Fruit fly (Drosophila melanogaster) whole organism, embryonic: Measurements from ENCODE around the gene mRpL30.
A peak's percentile ranks its signal among the peaks of the same experiment; 100 is the strongest.

ENCODE experiments used
- CG10274 ChIP-seq: fragments of 200-800 bp; sonication (Bioruptor generic); optimal IDR thresholded peaks from 3 replicates; lab custom pipeline; 2017; ENCODE audit warnings: missing biosample characterization, mild to moderate bottlenecking, missing genetic modification characterization
- CG12769 ChIP-seq: fragments of 200-800 bp; sonication (Bioruptor generic); optimal IDR thresholded peaks from 2 replicates; lab custom pipeline; 2019; ENCODE audit warnings: missing biosample characterization, mild to moderate bottlenecking, missing genetic modification characterization, moderate library complexity
- CG12942 ChIP-seq: fragments of 200-800 bp; sonication (Bioruptor generic); optimal IDR thresholded peaks from 3 replicates; lab custom pipeline; 2016; ENCODE audit warnings: missing biosample characterization, missing genetic modification characterization
- CG13624 ChIP-seq: fragments of 200-800 bp; sonication (Bioruptor generic); optimal IDR thresholded peaks from 2 replicates; lab custom pipeline; 2016; ENCODE audit warnings: missing biosample characterization, missing genetic modification characterization
- CG13775 ChIP-seq: fragments of 200-800 bp; sonication (Bioruptor generic); optimal IDR thresholded peaks from 3 replicates; lab custom pipeline; 2017; ENCODE audit warnings: missing biosample characterization, mild to moderate bottlenecking, missing genetic modification characterization
- CG14441 ChIP-seq: fragments of 200-800 bp; sonication (Bioruptor generic); IDR thresholded peaks from 2 replicates; pipeline ENCODE4 v1.3.6; 2022; ENCODE audit warnings: missing biosample characterization, missing genetic modification characterization
- CG15514 ChIP-seq: fragments of 200-800 bp; sonication (Bioruptor generic); optimal IDR thresholded peaks from 3 replicates; lab custom pipeline; 2017; ENCODE audit warnings: missing biosample characterization, missing genetic modification characterization, mild to moderate bottlenecking, moderate library complexity, missing genetic modification reagents
- CG15601 ChIP-seq: fragments of 200-800 bp; sonication (Bioruptor generic); optimal IDR thresholded peaks from 3 replicates; lab custom pipeline; 2019; ENCODE audit warnings: missing biosample characterization, mild to moderate bottlenecking, missing genetic modification characterization, moderate library complexity
- CG1602 ChIP-seq: fragments of 200-800 bp; sonication (Bioruptor generic); optimal IDR thresholded peaks from 3 replicates; lab custom pipeline; 2016; ENCODE audit warnings: missing biosample characterization, missing genetic modification characterization
- CG17612 ChIP-seq: fragments of 200-800 bp; sonication (Bioruptor generic); IDR thresholded peaks from 2 replicates; pipeline ENCODE4 v1.3.6; 2022; ENCODE audit warnings: missing biosample characterization, missing genetic modification characterization
- CG1832 ChIP-seq: fragments of 200-800 bp; sonication (Bioruptor generic); optimal IDR thresholded peaks from 2 replicates; lab custom pipeline; 2017; ENCODE audit warnings: missing biosample characterization, mild to moderate bottlenecking, missing genetic modification characterization, inconsistent platforms
- CG18599 ChIP-seq: fragments of 200-800 bp; sonication (Bioruptor generic); optimal IDR thresholded peaks from 3 replicates; lab custom pipeline; 2017; ENCODE audit warnings: missing biosample characterization, missing genetic modification characterization, mild to moderate bottlenecking, moderate library complexity, missing genetic modification reagents
- CG30431 ChIP-seq: fragments of 200-800 bp; sonication (Bioruptor generic); optimal IDR thresholded peaks from 2 replicates; lab custom pipeline; 2017; ENCODE audit warnings: missing biosample characterization, missing genetic modification characterization
- CG3163 ChIP-seq: fragments of 200-800 bp; sonication (Bioruptor generic); optimal IDR thresholded peaks from 3 replicates; lab custom pipeline; 2016; ENCODE audit warnings: missing biosample characterization, missing genetic modification characterization
- CG32532 ChIP-seq: fragments of 200-800 bp; sonication (Bioruptor generic); IDR thresholded peaks from 2 replicates; pipeline ENCODE4 v1.3.6; 2022; ENCODE audit warnings: missing biosample characterization, missing genetic modification characterization
- CG3995 ChIP-seq: fragments of 200-800 bp; sonication (Bioruptor generic); optimal IDR thresholded peaks from 3 replicates; lab custom pipeline; 2016; ENCODE audit warnings: missing biosample characterization, missing genetic modification characterization
- CG6683 ChIP-seq: fragments of 200-800 bp; sonication (Bioruptor generic); optimal IDR thresholded peaks from 2 replicates; lab custom pipeline; 2017; ENCODE audit warnings: missing biosample characterization, mild to moderate bottlenecking, missing genetic modification characterization, missing genetic modification reagents
- CG9932 ChIP-seq: fragments of 200-800 bp; sonication (Bioruptor generic); IDR thresholded peaks from 2 replicates; pipeline ENCODE4 v1.3.6; 2022; ENCODE audit warnings: missing biosample characterization, missing genetic modification characterization
- CkIIα-i1 ChIP-seq: fragments of 200-800 bp; sonication (Bioruptor generic); IDR thresholded peaks from 2 replicates; pipeline ENCODE4 v1.3.6; 2022; ENCODE audit warnings: missing biosample characterization, missing genetic modification characterization
- Doc3 ChIP-seq: fragments of 200-800 bp; sonication (Bioruptor generic); IDR thresholded peaks from 3 replicates; pipeline ENCODE4 v1.3.6; 2022; ENCODE audit warnings: missing biosample characterization, missing genetic modification characterization; ENCODE audit not compliant: partially characterized antibody
- Fer3 ChIP-seq: fragments of 200-800 bp; sonication (Bioruptor generic); optimal IDR thresholded peaks from 2 replicates; lab custom pipeline; 2018; ENCODE audit warnings: missing biosample characterization, mild to moderate bottlenecking, missing genetic modification characterization, moderate library complexity
- GATAe ChIP-seq: fragments of 200-800 bp; sonication (Bioruptor generic); conservative IDR thresholded peaks from 2 replicates; pipeline ENCODE4 v1.3.6; 2022; ENCODE audit warnings: missing biosample characterization, missing genetic modification characterization
- H15 ChIP-seq: fragments of 200-800 bp; sonication (Bioruptor generic); IDR thresholded peaks from 3 replicates; pipeline ENCODE4 v1.3.6; 2022; ENCODE audit warnings: missing biosample characterization, missing genetic modification characterization
- Max ChIP-seq: fragments of 200-800 bp; sonication (Bioruptor generic); optimal IDR thresholded peaks from 2 replicates; lab custom pipeline; 2016; ENCODE audit warnings: missing biosample characterization, mild to moderate bottlenecking, missing genetic modification characterization
- Myb ChIP-seq: fragments of 200-800 bp; sonication (Bioruptor generic); optimal IDR thresholded peaks from 2 replicates; lab custom pipeline; 2016; ENCODE audit warnings: missing biosample characterization, missing genetic modification characterization
- NC2β ChIP-seq: fragments of 200-800 bp; sonication (Bioruptor generic); optimal IDR thresholded peaks from 2 replicates; lab custom pipeline; 2016; ENCODE audit warnings: missing biosample characterization, missing genetic modification characterization
- Oaz ChIP-seq: fragments of 200-800 bp; sonication (Bioruptor generic); IDR thresholded peaks from 2 replicates; pipeline ENCODE4 v1.3.6; 2022; ENCODE audit warnings: missing biosample characterization, missing genetic modification characterization
- Opbp ChIP-seq: fragments of 200-800 bp; sonication (Bioruptor generic); IDR thresholded peaks from 3 replicates; pipeline ENCODE4 v1.3.6; 2022; ENCODE audit warnings: missing biosample characterization, missing genetic modification characterization; ENCODE audit not compliant: partially characterized antibody
- Ptx1 ChIP-seq: fragments of 200-800 bp; sonication (Bioruptor generic); IDR thresholded peaks from 2 replicates; pipeline ENCODE4 v1.3.6; 2022; ENCODE audit warnings: missing biosample characterization, missing genetic modification characterization
- Ravus ChIP-seq: fragments of 200-800 bp; sonication (Bioruptor generic); IDR thresholded peaks from 2 replicates; pipeline ENCODE4 v1.3.6; 2022; ENCODE audit warnings: missing biosample characterization, missing genetic modification characterization
- Rfx ChIP-seq: fragments of 200-800 bp; sonication (Bioruptor generic); IDR thresholded peaks from 2 replicates; pipeline ENCODE4 v1.3.6; 2022; ENCODE audit warnings: missing biosample characterization, missing genetic modification characterization
- Sox102F ChIP-seq: fragments of 200-800 bp; sonication (Bioruptor generic); optimal IDR thresholded peaks from 2 replicates; lab custom pipeline; 2018; ENCODE audit warnings: missing biosample characterization, mild to moderate bottlenecking, missing genetic modification characterization, moderate library complexity
- Sry-β ChIP-seq: fragments of 200-800 bp; sonication (Bioruptor generic); optimal IDR thresholded peaks from 2 replicates; lab custom pipeline; 2018; ENCODE audit warnings: missing biosample characterization, mild to moderate bottlenecking, missing genetic modification characterization, moderate library complexity
- Xbp1 ChIP-seq: fragments of 200-800 bp; sonication (Bioruptor generic); optimal IDR thresholded peaks from 3 replicates; lab custom pipeline; 2016; ENCODE audit warnings: missing biosample characterization, mild to moderate bottlenecking, missing genetic modification characterization
- ac ChIP-seq: fragments of 200-800 bp; sonication (Bioruptor generic); optimal IDR thresholded peaks from 3 replicates; lab custom pipeline; 2017; ENCODE audit warnings: missing biosample characterization, mild to moderate bottlenecking, missing genetic modification characterization
- ara ChIP-seq: fragments of 200-800 bp; sonication (Bioruptor generic); IDR thresholded peaks from 2 replicates; pipeline ENCODE4 v1.3.6; 2022; ENCODE audit warnings: missing biosample characterization, missing genetic modification characterization
- ato ChIP-seq: fragments of 200-800 bp; sonication (Bioruptor generic); IDR thresholded peaks from 2 replicates; pipeline ENCODE4 v1.3.6; 2022; ENCODE audit warnings: missing biosample characterization, missing genetic modification characterization; ENCODE audit not compliant: partially characterized antibody
- bcd ChIP-seq: fragments of 200-800 bp; sonication (Bioruptor generic); optimal IDR thresholded peaks from 2 replicates; lab custom pipeline; 2017; ENCODE audit warnings: missing biosample characterization, mild to moderate bottlenecking, missing genetic modification characterization
- caup ChIP-seq: fragments of 200-800 bp; sonication (Bioruptor generic); optimal IDR thresholded peaks from 3 replicates; lab custom pipeline; 2017; ENCODE audit warnings: missing biosample characterization, mild to moderate bottlenecking, missing genetic modification characterization, moderate library complexity; ENCODE audit not compliant: severe bottlenecking
- cg ChIP-seq: fragments of 200-800 bp; sonication (Bioruptor generic); optimal IDR thresholded peaks from 3 replicates; lab custom pipeline; 2019; ENCODE audit warnings: missing biosample characterization, mild to moderate bottlenecking, missing genetic modification characterization, moderate library complexity
- ci ChIP-seq: fragments of 200-800 bp; sonication (Bioruptor generic); IDR thresholded peaks from 3 replicates; pipeline ENCODE4 v1.3.6; 2022; ENCODE audit warnings: missing biosample characterization, missing genetic modification characterization
- gcm ChIP-seq: fragments of 200-800 bp; sonication (Bioruptor generic); optimal IDR thresholded peaks from 2 replicates; lab custom pipeline; 2019; ENCODE audit warnings: missing biosample characterization, mild to moderate bottlenecking, missing genetic modification characterization, moderate library complexity
- grau ChIP-seq: fragments of 200-800 bp; optimal IDR thresholded peaks from 3 replicates; lab custom pipeline; 2019; ENCODE audit warnings: missing biosample characterization, mild to moderate bottlenecking, missing genetic modification characterization, moderate library complexity
- h ChIP-seq: fragments of >200 bp; optimal IDR thresholded peaks from 2 replicates; lab custom pipeline; 2017
- lilli ChIP-seq: fragments of 200-800 bp; sonication (Bioruptor generic); optimal IDR thresholded peaks from 3 replicates; lab custom pipeline; 2016; ENCODE audit warnings: missing biosample characterization, missing genetic modification characterization
- lola ChIP-seq, 3 experiments: fragments of >200 bp in 2 of 3; fragments of 200-800 bp in 1 of 3; sonication (Bioruptor generic) in 1 of 3; optimal IDR thresholded peaks; 2 replicates each; lab custom pipeline; 2017 to 2019; ENCODE audit warnings: missing biosample characterization in 3 of 3, missing genetic modification characterization in 3 of 3, mild to moderate bottlenecking in 1 of 3, moderate library complexity in 1 of 3
- peb ChIP-seq: fragments of 200-800 bp; sonication (Bioruptor generic); IDR thresholded peaks from 2 replicates; pipeline ENCODE4 v1.3.6; 2022; ENCODE audit warnings: missing biosample characterization, missing genetic modification characterization
- salm ChIP-seq: fragments of 200-800 bp; sonication (Bioruptor generic); optimal IDR thresholded peaks from 2 replicates; lab custom pipeline; 2018; ENCODE audit warnings: missing biosample characterization, mild to moderate bottlenecking, missing genetic modification characterization
- sqz ChIP-seq: fragments of 200-800 bp; sonication (Bioruptor generic); optimal IDR thresholded peaks from 3 replicates; lab custom pipeline; 2018; ENCODE audit warnings: missing biosample characterization, mild to moderate bottlenecking, missing genetic modification characterization
- trh ChIP-seq: fragments of 200-800 bp; sonication (Bioruptor generic); optimal IDR thresholded peaks from 2 replicates; lab custom pipeline; 2016; ENCODE audit warnings: missing biosample characterization, missing genetic modification characterization
- zfh2 ChIP-seq: fragments of 200-800 bp; sonication (Bioruptor generic); optimal IDR thresholded peaks from 2 replicates; lab custom pipeline; 2016; ENCODE audit warnings: missing biosample characterization, missing genetic modification characterization

mRpL30 gene

DNA sequence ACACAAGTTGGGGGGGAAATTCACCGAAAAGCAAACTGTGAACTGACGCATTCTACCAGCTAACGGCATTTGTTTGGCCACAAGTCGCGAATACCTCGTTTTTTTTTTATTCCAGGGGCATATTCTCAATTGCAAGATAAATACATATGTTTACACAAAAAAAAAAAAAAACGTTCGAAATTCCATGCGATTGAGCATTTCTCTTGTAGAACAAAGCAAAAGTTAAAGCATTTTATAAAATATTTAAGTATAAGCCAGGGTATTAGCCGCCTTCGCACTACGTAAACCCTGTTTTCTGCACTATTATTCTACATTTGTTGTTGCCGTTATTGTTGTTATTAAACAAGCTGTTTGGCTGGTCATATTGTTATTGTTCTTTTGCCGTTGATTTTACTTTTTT, 33.3 kb upstream of the mRpL30 start (continued):
- TF ChIP-seq trh = no peak
- no peak for TF ChIP-seq Myb
- no peak for TF ChIP-seq gcm (GFP tag; lab: Kevin White, UChicago)
- no peak for TF ChIP-seq CG10274 (GFP tag; lab: Kevin White, UChicago)
- no peak for TF ChIP-seq ato (GFP tag; lab: Robert Waterston, UW)
- TF ChIP-seq NC2β (GFP tag; lab: Kevin White, UChicago) = no peak
- no peak for TF ChIP-seq CG3995 (GFP tag; lab: Kevin White, UChicago)
- no peak for TF ChIP-seq Ravus (GFP tag; lab: Robert Waterston, UW)
- peak; percentile 41; the same call in 1 of the 3 replicates for TF ChIP-seq H15 (GFP tag; lab: Robert Waterston, UW)
- peak; percentile 56 for TF ChIP-seq lilli (GFP tag; lab: Kevin White, UChicago)
- peak; percentile 61 for TF ChIP-seq Rfx
- TF ChIP-seq ara (GFP tag; lab: Robert Waterston, UW) = peak; percentile 52; the same call in 1 of the 2 replicates
- TF ChIP-seq cg (GFP tag; lab: Kevin White, UChicago) = no peak
- TF ChIP-seq ci = 0 out of 3 replicates have a peak, but pooled peaks have one; percentile 14
- TF ChIP-seq Xbp1 = peak; percentile 13
- no peak for TF ChIP-seq sqz (GFP tag; lab: Kevin White, UChicago)
- TF ChIP-seq Fer3 (tag; lab: Kevin White, UChicago) = peak; percentile 17
- no peak for TF ChIP-seq salm (tag; lab: Kevin White, UChicago)
- TF ChIP-seq CG13624 (GFP tag; lab: Kevin White, UChicago) = no peak
- no peak for TF ChIP-seq CG12942 (GFP tag; lab: Kevin White, UChicago)
- TF ChIP-seq grau = peak; percentile 5
- TF ChIP-seq Oaz (GFP tag; lab: Robert Waterston, UW) = no peak
- TF ChIP-seq CG18599 (GFP tag; lab: Kevin White, UChicago) = no peak
- no peak for TF ChIP-seq h
- TF ChIP-seq caup (GFP tag; lab: Kevin White, UChicago) = no peak
- peak; percentile 52 for TF ChIP-seq CG9932
- no peak for TF ChIP-seq Sry-β (GFP tag; lab: Kevin White, UChicago)
- TF ChIP-seq CkIIα-i1 = no peak
- no peak for TF ChIP-seq CG1832 (GFP tag; lab: Kevin White, UChicago)
- TF ChIP-seq Max (GFP tag; lab: Kevin White, UChicago) = no peak
- TF ChIP-seq Doc3 (GFP tag; lab: Robert Waterston, UW) = no peak
- no peak for TF ChIP-seq Opbp
- peak; percentile 51 for TF ChIP-seq peb
- TF ChIP-seq CG6683 (GFP tag; lab: Kevin White, UChicago) = no peak
- TF ChIP-seq ac (GFP tag; lab: Kevin White, UChicago) = no peak
- no peak for TF ChIP-seq CG15601 (tag; lab: Kevin White, UChicago)
- TF ChIP-seq CG14441 (GFP tag; lab: Robert Waterston, UW) = peak; percentile 48; the same call in 1 of the 2 replicates
- TF ChIP-seq bcd = peak; percentile 2
- TF ChIP-seq CG1602 (GFP tag; lab: Kevin White, UChicago) = no peak
- no peak for TF ChIP-seq CG3163
- TF ChIP-seq CG13775 (GFP tag; lab: Kevin White, UChicago) = no peak
- TF ChIP-seq CG17612 (GFP tag; lab: Robert Waterston, UW) = no peak
- TF ChIP-seq CG32532 (GFP tag; lab: Robert Waterston, UW) = 0 out of 2 replicates have a peak, but pooled peaks have one; percentile 34
- no peak for TF ChIP-seq CG30431 (GFP tag; lab: Kevin White, UChicago)
- TF ChIP-seq zfh2 (GFP tag; lab: Kevin White, UChicago) = peak; percentile 27
- peak; percentile 14 for TF ChIP-seq CG15514 (GFP tag; lab: Kevin White, UChicago)
- no peak for TF ChIP-seq GATAe (GFP tag; lab: Robert Waterston, UW)
- TF ChIP-seq lola (GFP tag; optimal IDR thresholded peaks at IDR 0.05; lab: Kevin White, UChicago) = no peak
- no peak for TF ChIP-seq CG12769 (tag; lab: Kevin White, UChicago)
- TF ChIP-seq Sox102F (GFP tag; lab: Kevin White, UChicago) = peak; percentile 32
- peak; percentile 43; the same call in 1 of the 2 replicates for TF ChIP-seq Ptx1
